Fruit fly (Drosophila melanogaster) whole organism, embryonic: ENCODE results near the gene Dap160.

Source experiments
- Bgb ChIP-seq: fragments of 200-800 bp; sonication (Bioruptor generic); IDR thresholded peaks from 2 replicates; pipeline ENCODE4 v1.3.6; 2022; ENCODE audit warnings: missing biosample characterization, missing genetic modification characterization; ENCODE audit not compliant: partially characterized antibody
- Bteb2 ChIP-seq: fragments of 200-800 bp; sonication (Bioruptor generic); optimal IDR thresholded peaks from 2 replicates; lab custom pipeline; 2016; ENCODE audit warnings: missing biosample characterization, missing genetic modification characterization
- CG10462 ChIP-seq: fragments of 200-800 bp; sonication (Bioruptor generic); optimal IDR thresholded peaks from 2 replicates; lab custom pipeline; 2016; ENCODE audit warnings: missing biosample characterization, missing genetic modification characterization
- CG11723 ChIP-seq: fragments of 200-800 bp; sonication (Bioruptor generic); optimal IDR thresholded peaks from 2 replicates; lab custom pipeline; 2017; ENCODE audit warnings: missing biosample characterization, mild to moderate bottlenecking, missing genetic modification characterization
- CG12155 ChIP-seq: fragments of 200-800 bp; sonication (Bioruptor generic); optimal IDR thresholded peaks from 3 replicates; lab custom pipeline; 2016; ENCODE audit warnings: missing biosample characterization, missing genetic modification characterization
- CG12219 ChIP-seq: fragments of 200-800 bp; sonication (Bioruptor generic); optimal IDR thresholded peaks from 3 replicates; lab custom pipeline; 2018; ENCODE audit warnings: missing biosample characterization, mild to moderate bottlenecking, missing genetic modification characterization
- CG13123 ChIP-seq: fragments of 200-800 bp; sonication (Bioruptor generic); optimal IDR thresholded peaks from 2 replicates; lab custom pipeline; 2016; ENCODE audit warnings: missing biosample characterization, missing genetic modification characterization
- CG13287 ChIP-seq: fragments of 200-800 bp; sonication (Bioruptor generic); IDR thresholded peaks from 2 replicates; pipeline ENCODE4 v1.3.6; 2022; ENCODE audit warnings: missing biosample characterization, missing genetic modification characterization; ENCODE audit not compliant: partially characterized antibody
- CG13424 ChIP-seq: fragments of 200-800 bp; sonication (Bioruptor generic); optimal IDR thresholded peaks from 2 replicates; lab custom pipeline; 2019; ENCODE audit warnings: missing biosample characterization, mild to moderate bottlenecking, missing genetic modification characterization, moderate library complexity
- CG14014 ChIP-seq: fragments of 200-800 bp; sonication (Bioruptor generic); IDR thresholded peaks from 2 replicates; pipeline ENCODE4 v1.3.6; 2022; ENCODE audit warnings: missing biosample characterization, missing genetic modification characterization
- CG17361 ChIP-seq: fragments of 200-800 bp; sonication (Bioruptor generic); IDR thresholded peaks from 3 replicates; pipeline ENCODE4 v1.3.6; 2022; ENCODE audit warnings: missing biosample characterization, missing genetic modification characterization
- CG18476 ChIP-seq: fragments of 200-800 bp; sonication (Bioruptor generic); optimal IDR thresholded peaks from 2 replicates; lab custom pipeline; 2016; ENCODE audit warnings: missing biosample characterization, mild to moderate bottlenecking, missing genetic modification characterization
- CG3726 ChIP-seq: fragments of 200-800 bp; sonication (Bioruptor generic); IDR thresholded peaks from 3 replicates; pipeline ENCODE4, ENCODE4 v1.3.6; 2022; ENCODE audit warnings: missing biosample characterization, missing genetic modification characterization
- CG42726 ChIP-seq: fragments of 200-800 bp; sonication (Bioruptor generic); IDR thresholded peaks from 2 replicates; pipeline ENCODE4 v1.3.6; 2022; ENCODE audit warnings: missing biosample characterization, missing genetic modification characterization; ENCODE audit not compliant: partially characterized antibody
- CG4360 ChIP-seq: fragments of 200-800 bp; sonication (Bioruptor generic); IDR thresholded peaks from 2 replicates; pipeline ENCODE4 v1.3.6; 2022; ENCODE audit warnings: missing biosample characterization, missing genetic modification characterization
- CG4404 ChIP-seq: fragments of 200-800 bp; sonication (Bioruptor generic); IDR thresholded peaks from 2 replicates; pipeline ENCODE4 v1.3.6; 2022; ENCODE audit warnings: missing biosample characterization, missing genetic modification characterization
- CG4730 ChIP-seq: fragments of 200-800 bp; sonication (Bioruptor generic); IDR thresholded peaks from 2 replicates; pipeline ENCODE4 v1.3.6; 2022; ENCODE audit warnings: missing biosample characterization, missing genetic modification characterization
- CG6689 ChIP-seq: fragments of 200-800 bp; sonication (Bioruptor generic); IDR thresholded peaks from 2 replicates; pipeline ENCODE4 v1.3.6; 2022; ENCODE audit warnings: missing biosample characterization, missing genetic modification characterization
- CG8281 ChIP-seq: fragments of 200-800 bp; sonication (Bioruptor generic); optimal IDR thresholded peaks from 2 replicates; lab custom pipeline; 2018; ENCODE audit warnings: missing biosample characterization, mild to moderate bottlenecking, missing genetic modification characterization, moderate library complexity
- Elba2 ChIP-seq: fragments of 200-800 bp; sonication (Bioruptor generic); optimal IDR thresholded peaks from 3 replicates; lab custom pipeline; 2016; ENCODE audit warnings: missing biosample characterization, missing genetic modification characterization
- H2.0 ChIP-seq: fragments of 200-800 bp; sonication (Bioruptor generic); IDR thresholded peaks from 2 replicates; pipeline ENCODE4 v1.3.6; 2022; ENCODE audit warnings: missing biosample characterization, missing genetic modification characterization
- HLH4C ChIP-seq: fragments of 200-800 bp; sonication (Bioruptor generic); IDR thresholded peaks from 3 replicates; pipeline ENCODE4 v1.3.6; 2022; ENCODE audit warnings: missing biosample characterization, missing genetic modification characterization; ENCODE audit not compliant: partially characterized antibody
- HmgZ ChIP-seq: fragments of 200-800 bp; sonication (Bioruptor generic); optimal IDR thresholded peaks from 2 replicates; lab custom pipeline; 2018; ENCODE audit warnings: missing biosample characterization, mild to moderate bottlenecking, missing genetic modification characterization
- Neu2 ChIP-seq: fragments of 200-800 bp; sonication (Bioruptor generic); optimal IDR thresholded peaks from 3 replicates; lab custom pipeline; 2016; ENCODE audit warnings: missing biosample characterization, missing genetic modification characterization, borderline replicate concordance
- Oaz ChIP-seq: fragments of 200-800 bp; sonication (Bioruptor generic); IDR thresholded peaks from 2 replicates; pipeline ENCODE4 v1.3.6; 2022; ENCODE audit warnings: missing biosample characterization, missing genetic modification characterization
- Poxn ChIP-seq: fragments of 200-800 bp; sonication (Bioruptor generic); IDR thresholded peaks from 2 replicates; pipeline ENCODE4 v1.3.6; 2022; ENCODE audit warnings: missing biosample characterization, missing genetic modification characterization
- Side ChIP-seq: fragments of 200-800 bp; sonication (Bioruptor generic); optimal IDR thresholded peaks from 2 replicates; lab custom pipeline; 2016; ENCODE audit warnings: missing biosample characterization, missing genetic modification characterization
- Xbp1 ChIP-seq: fragments of 200-800 bp; sonication (Bioruptor generic); optimal IDR thresholded peaks from 3 replicates; lab custom pipeline; 2016; ENCODE audit warnings: missing biosample characterization, mild to moderate bottlenecking, missing genetic modification characterization
- Xrp1 ChIP-seq: fragments of 200-800 bp; sonication (Bioruptor generic); IDR thresholded peaks from 2 replicates; pipeline ENCODE4 v1.3.6; 2022; ENCODE audit warnings: missing biosample characterization, missing genetic modification characterization
- amos ChIP-seq: fragments of 200-800 bp; sonication (Bioruptor generic); IDR thresholded peaks from 2 replicates; pipeline ENCODE4 v1.3.6; 2022; ENCODE audit warnings: missing biosample characterization, missing genetic modification characterization; ENCODE audit not compliant: partially characterized antibody
- az2 ChIP-seq: fragments of 200-800 bp; sonication (Bioruptor generic); optimal IDR thresholded peaks from 3 replicates; lab custom pipeline; 2016; ENCODE audit warnings: missing biosample characterization, missing genetic modification characterization
- bigmax ChIP-seq: fragments of 200-800 bp; sonication (Bioruptor generic); optimal IDR thresholded peaks from 2 replicates; lab custom pipeline; 2018; ENCODE audit warnings: missing biosample characterization, mild to moderate bottlenecking, missing genetic modification characterization
- bsh ChIP-seq, 2 experiments: fragments of 200-800 bp; sonication (Bioruptor generic); optimal IDR thresholded peaks; 2 replicates each; lab custom pipeline; 2017 to 2018; ENCODE audit warnings: mild to moderate bottlenecking in 2 of 2, missing biosample characterization in 2 of 2, missing genetic modification characterization in 2 of 2, moderate library complexity in 1 of 2
- cg ChIP-seq: fragments of 200-800 bp; sonication (Bioruptor generic); optimal IDR thresholded peaks from 3 replicates; lab custom pipeline; 2019; ENCODE audit warnings: missing biosample characterization, mild to moderate bottlenecking, missing genetic modification characterization, moderate library complexity
- chif ChIP-seq, 2 experiments: fragments of 200-800 bp; sonication (Bioruptor generic); optimal IDR thresholded peaks; 3 replicates each; lab custom pipeline; 2016; ENCODE audit warnings: missing biosample characterization in 2 of 2, missing genetic modification characterization in 2 of 2
- chinmo ChIP-seq: fragments of 200-800 bp; sonication (Bioruptor generic); IDR thresholded peaks from 4 replicates; pipeline ENCODE4 v1.3.6; 2022; ENCODE audit warnings: missing biosample characterization, missing genetic modification characterization; ENCODE audit not compliant: partially characterized antibody
- chm ChIP-seq: fragments of 200-800 bp; sonication (Bioruptor generic); IDR thresholded peaks from 2 replicates; pipeline ENCODE4 v1.3.6; 2022; ENCODE audit warnings: missing biosample characterization, missing genetic modification characterization
- danr ChIP-seq: fragments of 200-800 bp; sonication (Bioruptor generic); IDR thresholded peaks from 2 replicates; pipeline ENCODE4 v1.3.6; 2022; ENCODE audit warnings: missing biosample characterization, missing genetic modification characterization
- dmrt11E ChIP-seq: fragments of 200-800 bp; sonication (Bioruptor generic); optimal IDR thresholded peaks from 3 replicates; lab custom pipeline; 2018; ENCODE audit warnings: missing biosample characterization, mild to moderate bottlenecking, missing genetic modification characterization, moderate library complexity
- dmrt99B ChIP-seq: fragments of 200-800 bp; sonication (Bioruptor generic); optimal IDR thresholded peaks from 2 replicates; lab custom pipeline; 2018; ENCODE audit warnings: missing biosample characterization, mild to moderate bottlenecking, missing genetic modification characterization, moderate library complexity
- gsb ChIP-seq: fragments of 200-800 bp; sonication (Bioruptor generic); IDR thresholded peaks from 2 replicates; pipeline ENCODE4 v1.3.6; 2022; ENCODE audit warnings: missing biosample characterization, missing genetic modification characterization
- hb ChIP-seq: fragments of 200-800 bp; sonication (Bioruptor generic); IDR thresholded peaks from 3 replicates; pipeline ENCODE4 v1.3.6; 2022; ENCODE audit warnings: missing biosample characterization, missing genetic modification characterization; ENCODE audit not compliant: partially characterized antibody
- hbn ChIP-seq: fragments of 200-800 bp; sonication (Bioruptor generic); IDR thresholded peaks from 2 replicates; pipeline ENCODE4 v1.3.6; 2022; ENCODE audit warnings: missing biosample characterization, missing genetic modification characterization; ENCODE audit not compliant: partially characterized antibody
- ind ChIP-seq: fragments of 200-800 bp; sonication (Bioruptor generic); optimal IDR thresholded peaks from 3 replicates; lab custom pipeline; 2016; ENCODE audit warnings: missing biosample characterization, missing genetic modification characterization
- pan ChIP-seq, 4 experiments: fragments of >200 bp in 3 of 4; fragments of 200-800 bp in 1 of 4; sonication (Bioruptor generic) in 1 of 4; optimal IDR thresholded peaks in 3 of 4; IDR thresholded peaks in 1 of 4; 2 replicates each; pipeline versions ENCODE4 v1.3.6 to Lab custom; 2017 to 2022; ENCODE audit warnings: missing biosample characterization in 2 of 4, missing genetic modification characterization in 2 of 4, mixed read lengths in 1 of 4
- pzg ChIP-seq: fragments of 200-800 bp; sonication (Bioruptor generic); optimal IDR thresholded peaks from 3 replicates; lab custom pipeline; 2018; ENCODE audit warnings: missing biosample characterization, mild to moderate bottlenecking, missing genetic modification characterization, moderate library complexity
- sens ChIP-seq: fragments of 200-800 bp; sonication (Bioruptor generic); peaks from one replicate; lab custom pipeline; 2016; ENCODE audit warnings: missing biosample characterization, missing genetic modification characterization
- stc ChIP-seq: fragments of 200-800 bp; sonication (Bioruptor generic); IDR thresholded peaks from 2 replicates; pipeline ENCODE4 v1.3.6; 2022; ENCODE audit warnings: missing biosample characterization, missing genetic modification characterization
- tgo ChIP-seq: fragments of 200-800 bp; sonication (Bioruptor generic); IDR thresholded peaks from 3 replicates; pipeline ENCODE4 v1.3.6; 2022; ENCODE audit warnings: missing biosample characterization, missing genetic modification characterization
- vnd ChIP-seq: fragments of 200-800 bp; sonication (Bioruptor generic); IDR thresholded peaks from 3 replicates; pipeline ENCODE4 v1.3.6; 2022; ENCODE audit warnings: missing biosample characterization, missing genetic modification characterization; ENCODE audit not compliant: partially characterized antibody

The Dap160 gene

DNA sequence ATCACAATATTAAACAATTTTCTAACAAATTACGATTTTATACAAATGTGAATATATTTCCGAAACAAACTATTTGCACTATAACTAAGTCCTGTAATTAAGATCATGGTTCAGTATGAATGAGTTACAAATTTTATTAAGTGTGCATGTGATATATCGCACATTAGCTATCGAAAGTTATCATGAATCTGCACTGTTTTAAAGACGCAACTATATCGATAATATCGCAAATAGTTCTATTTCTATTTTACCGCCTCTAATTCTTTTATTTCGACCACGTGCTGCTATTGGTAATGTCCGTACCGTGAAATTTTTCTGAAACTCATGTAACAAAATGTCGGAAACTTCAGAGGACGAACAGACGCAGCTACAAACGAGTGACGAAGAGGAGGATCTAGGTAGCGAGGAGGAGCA lies 832 bp upstream of the Dap160 start, which contains the start of gene pths (continued):
- peak; percentile 3 for TF ChIP-seq HmgZ
- TF ChIP-seq CG14014 (GFP tag; lab: Robert Waterston, UW), result peak; percentile 37; the same call in 1 of the 2 replicates
- TF ChIP-seq CG6689 (GFP tag; lab: Robert Waterston, UW), result peak; percentile 50; the same call in 1 of the 2 replicates
- TF ChIP-seq CG11723 (GFP tag; lab: Kevin White, UChicago), result no peak
- no peak for TF ChIP-seq pan (optimal IDR thresholded peaks at IDR 0.05; lab: Kevin White, UChicago)
- TF ChIP-seq pan (GFP tag; optimal IDR thresholded peaks at IDR 0.05 in 1 of 2, IDR thresholded peaks at IDR 0.05 in 1 of 2), result peak in 1 of 2 experiments; percentile 51
- TF ChIP-seq danr (GFP tag; lab: Robert Waterston, UW), result no peak
- TF ChIP-seq Xrp1, result peak; percentile 36; the same call in 1 of the 2 replicates
- no peak for TF ChIP-seq Oaz
- no peak for TF ChIP-seq CG12219
- no peak for TF ChIP-seq CG8281 (tag; lab: Kevin White, UChicago)
- TF ChIP-seq CG12155, result no peak
- TF ChIP-seq pzg, result peak; percentile 92
- no peak for TF ChIP-seq bsh (GFP tag; optimal IDR thresholded peaks at IDR 0.05; lab: Kevin White, UChicago)
- no peak for TF ChIP-seq cg (GFP tag; lab: Kevin White, UChicago)
- TF ChIP-seq Xbp1 (GFP tag; lab: Kevin White, UChicago), result peak; percentile 74
- peak; percentile 38 for TF ChIP-seq CG13424 (tag; lab: Kevin White, UChicago)
- TF ChIP-seq sens (GFP tag; lab: Kevin White, UChicago), result peak; percentile 87
- TF ChIP-seq Side (GFP tag; lab: Kevin White, UChicago), result no peak
- peak; percentile 50 for TF ChIP-seq dmrt11E (tag; lab: Kevin White, UChicago)
- no peak; the same call in 1 of the 2 replicates for TF ChIP-seq CG4404 (GFP tag; lab: Robert Waterston, UW)
- no peak for TF ChIP-seq gsb
- peak; percentile 90 for TF ChIP-seq amos (GFP tag; lab: Robert Waterston, UW)
- TF ChIP-seq CG4730 (GFP tag; lab: Robert Waterston, UW), result no peak
- peak; percentile 77 for TF ChIP-seq HLH4C (GFP tag; lab: Robert Waterston, UW)
- TF ChIP-seq H2.0, result no peak
- TF ChIP-seq CG17361 (GFP tag; lab: Robert Waterston, UW), result peak; percentile 44; the same call in 2 of the 3 replicates
- peak; percentile 78 for TF ChIP-seq hb (GFP tag; lab: Robert Waterston, UW)
- peak in 1 of 2 experiments; percentile 38 for TF ChIP-seq chif (GFP tag; optimal IDR thresholded peaks at IDR 0.05; lab: Kevin White, UChicago)
- TF ChIP-seq CG4360 (GFP tag; lab: Robert Waterston, UW), result no peak
- no peak for TF ChIP-seq stc (GFP tag; lab: Robert Waterston, UW)
- TF ChIP-seq bigmax, result no peak
- TF ChIP-seq tgo (GFP tag; lab: Robert Waterston, UW), result 0 out of 3 replicates have a peak, but pooled peaks have one; percentile 25
- TF ChIP-seq hbn (GFP tag; lab: Robert Waterston, UW), result peak; percentile 79
- no peak for TF ChIP-seq CG18476 (GFP tag; lab: Kevin White, UChicago)
- peak; percentile 70 for TF ChIP-seq vnd (GFP tag; lab: Robert Waterston, UW)
- TF ChIP-seq CG13123 (GFP tag; lab: Kevin White, UChicago), result peak; percentile 22
- TF ChIP-seq Bgb (GFP tag; lab: Robert Waterston, UW), result peak; percentile 89
- no peak for TF ChIP-seq CG10462 (GFP tag; lab: Kevin White, UChicago)
- TF ChIP-seq CG13287 (GFP tag; lab: Robert Waterston, UW), result peak; percentile 78
- peak; percentile 83 for TF ChIP-seq CG42726 (GFP tag; lab: Robert Waterston, UW)
- no peak for TF ChIP-seq Neu2
- TF ChIP-seq ind (GFP tag; lab: Kevin White, UChicago), result peak; percentile 61
- TF ChIP-seq az2, result peak; percentile 2
- no peak for TF ChIP-seq Poxn (GFP tag; lab: Robert Waterston, UW)
- peak; percentile 0 for TF ChIP-seq Elba2 (GFP tag; lab: Kevin White, UChicago)
- no peak for TF ChIP-seq dmrt99B
- no peak for TF ChIP-seq chm (GFP tag; lab: Robert Waterston, UW)
- no peak for TF ChIP-seq Bteb2
- no peak for TF ChIP-seq chinmo (GFP tag; lab: Robert Waterston, UW)
- no peak for TF ChIP-seq CG3726 (GFP tag; lab: Robert Waterston, UW)
